Fruit fly (Drosophila melanogaster) whole organism, embryonic: Measurements from ENCODE around the gene CG17321.

Experiments
- Ada2b ChIP-seq: fragments of 200-800 bp; sonication (Bioruptor generic); IDR thresholded peaks from 2 replicates; pipeline ENCODE4 v1.3.6; 2022; ENCODE audit warnings: missing biosample characterization, missing genetic modification characterization
- Atf-2 ChIP-seq: fragments of 200-800 bp; sonication (Bioruptor generic); optimal IDR thresholded peaks from 2 replicates; lab custom pipeline; 2016; ENCODE audit warnings: missing biosample characterization, missing genetic modification characterization
- BEAF-32 ChIP-seq: fragments of 200-800 bp; sonication (Bioruptor generic); optimal IDR thresholded peaks from 3 replicates; lab custom pipeline; 2017; ENCODE audit warnings: missing biosample characterization, missing genetic modification characterization, mild to moderate bottlenecking, moderate library complexity, missing genetic modification reagents
- Bteb2 ChIP-seq: fragments of 200-800 bp; sonication (Bioruptor generic); optimal IDR thresholded peaks from 2 replicates; lab custom pipeline; 2016; ENCODE audit warnings: missing biosample characterization, missing genetic modification characterization
- CG11247 ChIP-seq: fragments of 200-800 bp; sonication (Bioruptor generic); IDR thresholded peaks from 2 replicates; pipeline ENCODE4 v1.3.6; 2022; ENCODE audit warnings: missing biosample characterization, missing genetic modification characterization
- CG12155 ChIP-seq: fragments of 200-800 bp; sonication (Bioruptor generic); optimal IDR thresholded peaks from 3 replicates; lab custom pipeline; 2016; ENCODE audit warnings: missing biosample characterization, missing genetic modification characterization
- CG12942 ChIP-seq: fragments of 200-800 bp; sonication (Bioruptor generic); optimal IDR thresholded peaks from 3 replicates; lab custom pipeline; 2016; ENCODE audit warnings: missing biosample characterization, missing genetic modification characterization
- CG13123 ChIP-seq: fragments of 200-800 bp; sonication (Bioruptor generic); optimal IDR thresholded peaks from 2 replicates; lab custom pipeline; 2016; ENCODE audit warnings: missing biosample characterization, missing genetic modification characterization
- CG15269 ChIP-seq: fragments of 200-800 bp; sonication (Bioruptor generic); optimal IDR thresholded peaks from 2 replicates; lab custom pipeline; 2018; ENCODE audit warnings: missing biosample characterization, mild to moderate bottlenecking, missing genetic modification characterization, moderate library complexity
- CG1647 ChIP-seq: fragments of 200-800 bp; sonication (Bioruptor generic); optimal IDR thresholded peaks from 3 replicates; lab custom pipeline; 2016; ENCODE audit warnings: missing biosample characterization, missing genetic modification characterization
- CG17568 ChIP-seq: fragments of 200-800 bp; sonication (Bioruptor generic); optimal IDR thresholded peaks from 2 replicates; lab custom pipeline; 2018; ENCODE audit warnings: missing biosample characterization, mild to moderate bottlenecking, missing genetic modification characterization, moderate library complexity
- CG17612 ChIP-seq: fragments of 200-800 bp; sonication (Bioruptor generic); IDR thresholded peaks from 2 replicates; pipeline ENCODE4 v1.3.6; 2022; ENCODE audit warnings: missing biosample characterization, missing genetic modification characterization
- CG30403 ChIP-seq: fragments of 200-800 bp; sonication (Bioruptor generic); optimal IDR thresholded peaks from 3 replicates; lab custom pipeline; 2016; ENCODE audit warnings: missing biosample characterization, missing genetic modification characterization
- CG33557 ChIP-seq: fragments of 200-800 bp; sonication (Bioruptor generic); optimal IDR thresholded peaks from 2 replicates; lab custom pipeline; 2019; ENCODE audit warnings: missing biosample characterization, mild to moderate bottlenecking, missing genetic modification characterization, moderate library complexity
- CG34422 ChIP-seq: fragments of 200-800 bp; sonication (Bioruptor generic); IDR thresholded peaks from 3 replicates; pipeline ENCODE4 v1.3.6; 2022; ENCODE audit warnings: missing biosample characterization, missing genetic modification characterization
- CG3726 ChIP-seq: fragments of 200-800 bp; sonication (Bioruptor generic); IDR thresholded peaks from 3 replicates; pipeline ENCODE4, ENCODE4 v1.3.6; 2022; ENCODE audit warnings: missing biosample characterization, missing genetic modification characterization
- CG4854 ChIP-seq: fragments of 200-800 bp; sonication (Bioruptor generic); optimal IDR thresholded peaks from 2 replicates; lab custom pipeline; 2016; ENCODE audit warnings: missing biosample characterization, missing genetic modification characterization, inconsistent platforms
- CG7928 ChIP-seq: fragments of 200-800 bp; sonication (Bioruptor generic); optimal IDR thresholded peaks from 2 replicates; lab custom pipeline; 2017; ENCODE audit warnings: missing biosample characterization, mild to moderate bottlenecking, missing genetic modification characterization
- CG7963 ChIP-seq: fragments of 200-800 bp; sonication (Bioruptor generic); IDR thresholded peaks from 3 replicates; pipeline ENCODE4 v1.3.6; 2022; ENCODE audit warnings: missing biosample characterization, missing genetic modification characterization; ENCODE audit not compliant: partially characterized antibody
- CG9876 ChIP-seq: fragments of 200-800 bp; sonication (Bioruptor generic); optimal IDR thresholded peaks from 2 replicates; lab custom pipeline; 2016; ENCODE audit warnings: missing biosample characterization, missing genetic modification characterization
- Dfd ChIP-seq, 2 experiments: fragments of >200 bp; optimal IDR thresholded peaks; 2 replicates each; lab custom pipeline; 2017; ENCODE audit warnings: missing biosample characterization in 2 of 2, missing genetic modification characterization in 2 of 2
- Dp ChIP-seq: fragments of 200-800 bp; sonication (Bioruptor generic); optimal IDR thresholded peaks from 2 replicates; lab custom pipeline; 2018; ENCODE audit warnings: missing biosample characterization, mild to moderate bottlenecking, missing genetic modification characterization, moderate library complexity
- Gsc ChIP-seq: fragments of 200-800 bp; sonication (Bioruptor generic); IDR thresholded peaks from 2 replicates; pipeline ENCODE4 v1.3.6; 2022; ENCODE audit warnings: missing biosample characterization, missing genetic modification characterization
- Hand ChIP-seq: fragments of 200-800 bp; sonication (Bioruptor generic); optimal IDR thresholded peaks from 2 replicates; lab custom pipeline; 2017; ENCODE audit warnings: mild to moderate bottlenecking, missing biosample characterization, missing genetic modification reagents, missing genetic modification characterization
- NC2β ChIP-seq: fragments of 200-800 bp; sonication (Bioruptor generic); optimal IDR thresholded peaks from 2 replicates; lab custom pipeline; 2016; ENCODE audit warnings: missing biosample characterization, missing genetic modification characterization
- Sry-δ ChIP-seq: fragments of 200-800 bp; sonication (Bioruptor generic); optimal IDR thresholded peaks from 2 replicates; lab custom pipeline; 2016; ENCODE audit warnings: missing biosample characterization, missing genetic modification characterization
- Ssrp ChIP-seq: fragments of 200-800 bp; sonication (Bioruptor generic); optimal IDR thresholded peaks from 2 replicates; lab custom pipeline; 2018; ENCODE audit warnings: missing biosample characterization, mild to moderate bottlenecking, missing genetic modification characterization, moderate library complexity
- YL-1 ChIP-seq: fragments of 200-800 bp; sonication (Bioruptor generic); optimal IDR thresholded peaks from 3 replicates; lab custom pipeline; 2017; ENCODE audit warnings: missing biosample characterization, mild to moderate bottlenecking, missing genetic modification characterization
- bcd ChIP-seq: fragments of 200-800 bp; sonication (Bioruptor generic); optimal IDR thresholded peaks from 2 replicates; lab custom pipeline; 2017; ENCODE audit warnings: missing biosample characterization, mild to moderate bottlenecking, missing genetic modification characterization
- chif ChIP-seq, 2 experiments: fragments of 200-800 bp; sonication (Bioruptor generic); optimal IDR thresholded peaks; 3 replicates each; lab custom pipeline; 2016; ENCODE audit warnings: missing biosample characterization in 2 of 2, missing genetic modification characterization in 2 of 2
- ci ChIP-seq: fragments of 200-800 bp; sonication (Bioruptor generic); IDR thresholded peaks from 3 replicates; pipeline ENCODE4 v1.3.6; 2022; ENCODE audit warnings: missing biosample characterization, missing genetic modification characterization
- dan ChIP-seq: fragments of 200-800 bp; sonication (Bioruptor generic); IDR thresholded peaks from 2 replicates; pipeline ENCODE4 v1.3.6; 2022; ENCODE audit warnings: missing biosample characterization, missing genetic modification characterization
- dmrt11E ChIP-seq: fragments of 200-800 bp; sonication (Bioruptor generic); optimal IDR thresholded peaks from 3 replicates; lab custom pipeline; 2018; ENCODE audit warnings: missing biosample characterization, mild to moderate bottlenecking, missing genetic modification characterization, moderate library complexity
- dysf ChIP-seq: fragments of 200-800 bp; sonication (Bioruptor generic); IDR thresholded peaks from 3 replicates; pipeline ENCODE4 v1.3.6; 2022; ENCODE audit warnings: missing biosample characterization, missing genetic modification characterization
- fru ChIP-seq: fragments of >200 bp; optimal IDR thresholded peaks from 2 replicates; lab custom pipeline; 2017
- gem ChIP-seq: fragments of 200-800 bp; sonication (Bioruptor generic); optimal IDR thresholded peaks from 2 replicates; lab custom pipeline; 2019; ENCODE audit warnings: missing biosample characterization, mild to moderate bottlenecking, missing genetic modification characterization, moderate library complexity
- kay ChIP-seq: fragments of 200-800 bp; sonication (Bioruptor generic); optimal IDR thresholded peaks from 2 replicates; lab custom pipeline; 2016; ENCODE audit warnings: missing biosample characterization, missing genetic modification characterization
- lbe ChIP-seq: fragments of 200-800 bp; sonication (Bioruptor generic); optimal IDR thresholded peaks from 2 replicates; lab custom pipeline; 2016; ENCODE audit warnings: missing biosample characterization, mild to moderate bottlenecking, missing genetic modification characterization
- lov ChIP-seq, 2 experiments: fragments of 200-800 bp in 1 of 2; fragments of >200 bp in 1 of 2; sonication (Bioruptor generic) in 1 of 2; IDR thresholded peaks in 1 of 2; optimal IDR thresholded peaks in 1 of 2; 2 replicates in 1 of 2; 3 replicates in 1 of 2; pipeline versions ENCODE4 v1.3.6 to Lab custom; 2017 to 2022; ENCODE audit warnings: missing biosample characterization in 1 of 2, missing genetic modification characterization in 1 of 2
- mirr ChIP-seq: fragments of 200-800 bp; sonication (Bioruptor generic); optimal IDR thresholded peaks from 3 replicates; lab custom pipeline; 2018; ENCODE audit warnings: missing biosample characterization, mild to moderate bottlenecking, missing genetic modification characterization
- nerfin-2 ChIP-seq: fragments of 200-800 bp; sonication (Bioruptor generic); IDR thresholded peaks from 2 replicates; pipeline ENCODE4 v1.3.6; 2022; ENCODE audit warnings: missing biosample characterization, missing genetic modification characterization; ENCODE audit not compliant: partially characterized antibody
- nmo ChIP-seq: fragments of 200-800 bp; sonication (Bioruptor generic); optimal IDR thresholded peaks from 2 replicates; lab custom pipeline; 2018; ENCODE audit warnings: missing biosample characterization, mild to moderate bottlenecking, missing genetic modification characterization, moderate library complexity
- onecut ChIP-seq: fragments of 200-800 bp; sonication (Bioruptor generic); IDR thresholded peaks from 2 replicates; pipeline ENCODE4 v1.3.6; 2022; ENCODE audit warnings: missing biosample characterization, missing genetic modification characterization
- peb ChIP-seq: fragments of 200-800 bp; sonication (Bioruptor generic); IDR thresholded peaks from 2 replicates; pipeline ENCODE4 v1.3.6; 2022; ENCODE audit warnings: missing biosample characterization, missing genetic modification characterization
- shn ChIP-seq: fragments of 200-800 bp; sonication (Bioruptor generic); optimal IDR thresholded peaks from 3 replicates; lab custom pipeline; 2016; ENCODE audit warnings: missing biosample characterization, missing genetic modification characterization
- sim ChIP-seq: fragments of 200-800 bp; sonication (Bioruptor generic); IDR thresholded peaks from 2 replicates; pipeline ENCODE4 v1.3.6; 2022; ENCODE audit warnings: missing biosample characterization, missing genetic modification characterization
- sqz ChIP-seq: fragments of 200-800 bp; sonication (Bioruptor generic); optimal IDR thresholded peaks from 3 replicates; lab custom pipeline; 2018; ENCODE audit warnings: missing biosample characterization, mild to moderate bottlenecking, missing genetic modification characterization
- usp ChIP-seq: fragments of >200 bp; optimal IDR thresholded peaks from 2 replicates; lab custom pipeline; 2017; ENCODE audit warnings: missing biosample characterization, missing genetic modification characterization
- vnd ChIP-seq: fragments of 200-800 bp; sonication (Bioruptor generic); IDR thresholded peaks from 3 replicates; pipeline ENCODE4 v1.3.6; 2022; ENCODE audit warnings: missing biosample characterization, missing genetic modification characterization; ENCODE audit not compliant: partially characterized antibody
- yki ChIP-seq: fragments of >200 bp; optimal IDR thresholded peaks from 3 replicates; lab custom pipeline; 2018
- zen ChIP-seq: fragments of 200-800 bp; sonication (Bioruptor generic); optimal IDR thresholded peaks from 3 replicates; lab custom pipeline; 2018; ENCODE audit warnings: missing biosample characterization, mild to moderate bottlenecking, missing genetic modification characterization, moderate library complexity

Gene CG17321

DNA sequence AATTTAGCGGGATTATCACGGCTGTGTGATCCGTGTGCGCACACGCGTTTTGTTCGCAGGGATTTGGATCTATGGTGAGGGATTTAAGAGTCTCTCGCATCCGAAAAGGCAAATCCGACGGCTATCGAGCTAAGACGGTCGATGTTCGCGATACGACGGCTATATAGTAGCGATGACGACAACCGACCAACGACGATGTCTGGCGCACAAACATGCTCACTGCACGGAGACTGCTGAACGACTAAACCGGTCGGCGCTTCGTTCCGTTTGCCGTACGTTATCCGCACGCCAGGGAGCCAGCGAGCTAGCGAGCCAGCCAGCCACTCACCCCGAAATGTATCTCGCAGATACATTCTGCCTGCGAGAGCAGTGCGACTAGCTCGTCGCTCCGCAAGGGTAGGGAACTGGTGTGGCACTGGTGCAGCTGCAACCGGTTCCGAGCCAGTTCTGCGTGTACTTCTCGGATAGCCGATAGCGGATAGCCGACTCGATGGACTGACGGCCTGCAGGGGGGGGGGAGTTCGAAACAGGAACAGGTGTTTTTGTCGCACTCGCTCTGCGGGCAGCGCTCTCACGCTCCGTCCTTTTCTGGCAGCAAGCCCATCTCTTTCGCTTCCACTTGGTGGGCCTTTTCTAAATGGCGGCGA, 36.2 kb downstream of the CG17321 start, which contains the start of gene tup (continued):
- TF ChIP-seq lbe (GFP tag; lab: Kevin White, UChicago) (no peak), dysf (GFP tag; lab: Robert Waterston, UW) (no peak), CG34422 (GFP tag; lab: Robert Waterston, UW) (no peak), sqz (no peak), nmo (GFP tag; lab: Kevin White, UChicago) (peak; percentile 55), CG12942 (GFP tag; lab: Kevin White, UChicago) (no peak), dan (no peak), CG1647 (GFP tag; lab: Kevin White, UChicago) (no peak), shn (no peak), nerfin-2 (GFP tag; lab: Robert Waterston, UW) (no peak), CG9876 (no peak), CG33557 (GFP tag; lab: Kevin White, UChicago) (peak; percentile 26), Hand (GFP tag; lab: Kevin White, UChicago) (no peak), NC2β (GFP tag; lab: Kevin White, UChicago) (no peak), usp (GFP tag; lab: Kevin White, UChicago) (no peak), Dfd (GFP tag; optimal IDR thresholded peaks at IDR 0.05; lab: Kevin White, UChicago) (no peak), mirr (peak; percentile 1), Atf-2 (GFP tag; lab: Kevin White, UChicago) (no peak), Sry-δ (GFP tag; lab: Kevin White, UChicago) (no peak), peb (GFP tag; lab: Robert Waterston, UW) (no peak), Dp (GFP tag; lab: Kevin White, UChicago) (no peak), chif (GFP tag; optimal IDR thresholded peaks at IDR 0.05; lab: Kevin White, UChicago) (peak in 1 of 2 experiments; percentile 6), gem (no peak), CG7963 (GFP tag; lab: Robert Waterston, UW) (no peak), CG4854 (GFP tag; lab: Kevin White, UChicago) (no peak), vnd (GFP tag; lab: Robert Waterston, UW) (no peak), onecut (GFP tag; lab: Robert Waterston, UW) (no peak), CG17568 (no peak), lov (optimal IDR thresholded peaks at IDR 0.05; lab: Kevin White, UChicago) (no peak), lov (GFP tag; IDR thresholded peaks at IDR 0.05; lab: Robert Waterston, UW) (0 out of 3 replicates have a peak, but pooled peaks have one; percentile 63), CG12155 (GFP tag; lab: Kevin White, UChicago) (no peak), CG17612 (GFP tag; lab: Robert Waterston, UW) (no peak), fru (no peak), bcd (GFP tag; lab: Kevin White, UChicago) (no peak), ci (GFP tag; lab: Robert Waterston, UW) (peak; percentile 73; the same call in 2 of the 3 replicates), CG11247 (no peak), CG3726 (GFP tag; lab: Robert Waterston, UW) (no peak), BEAF-32 (no peak), zen (tag; lab: Kevin White, UChicago) (no peak), sim (GFP tag; lab: Robert Waterston, UW) (no peak), Ssrp (tag; lab: Kevin White, UChicago) (no peak), Gsc (no peak), CG13123 (GFP tag; lab: Kevin White, UChicago) (no peak), kay (no peak), Ada2b (GFP tag; lab: Robert Waterston, UW) (no peak), yki (lab: Kevin White, UChicago) (no peak), CG15269 (no peak), CG30403 (GFP tag; lab: Kevin White, UChicago) (no peak), YL-1 (no peak), dmrt11E (no peak), CG7928 (GFP tag; lab: Kevin White, UChicago) (no peak), Bteb2 (no peak)
